Worm (Caenorhabditis elegans) whole organism, young adult: ENCODE measurements around the gene F14D7.14.
A peak's percentile ranks its signal among the peaks of the same experiment; 100 is the strongest.

Experiments
- B0035.1 ChIP-seq: sonication (generic microtip); optimal IDR thresholded peaks from 2 replicates; lab custom pipeline; 2016; ENCODE audit warnings: missing genetic modification characterization, mild to moderate bottlenecking, missing compliant biosample characterization, missing genotype, missing genetic modification reagents
- Y95B8A.8 ChIP-seq: fragments of 200-800 bp; sonication (Bioruptor generic); IDR thresholded peaks from 2 replicates; pipeline ENCODE4 v1.3.6; 2022; ENCODE audit warnings: missing genetic modification reagents, missing genetic modification characterization, missing compliant biosample characterization
- ama-1 ChIP-seq, 3 experiments: fragments of 150-350 bp in 1 of 3; sonication (generic microtip) in 2 of 3; optimal IDR thresholded peaks; 2 replicates each; lab custom pipeline; 2014 to 2018; ENCODE audit warnings: missing biosample characterization in 2 of 3, missing genetic modification characterization in 2 of 3, missing genetic modification reagents in 2 of 3
- hmg-20 ChIP-seq: fragments of 200-800 bp; sonication (Bioruptor generic); IDR thresholded peaks from 2 replicates; pipeline ENCODE4 v1.3.6; 2022; ENCODE audit warnings: missing genetic modification reagents, missing genetic modification characterization, missing compliant biosample characterization
- lin-40 ChIP-seq: sonication (generic microtip); optimal IDR thresholded peaks from 2 replicates; lab custom pipeline; 2016; ENCODE audit warnings: missing genetic modification characterization, mild to moderate bottlenecking, missing compliant biosample characterization, missing genotype, missing genetic modification reagents
- madf-3 ChIP-seq: fragments of 200-800 bp; sonication (Bioruptor generic); IDR thresholded peaks from 2 replicates; pipeline ENCODE4 v1.3.6; 2022; ENCODE audit warnings: missing genetic modification reagents, missing genetic modification characterization, missing compliant biosample characterization
- madf-8 ChIP-seq: fragments of 200-800 bp; sonication (Bioruptor generic); conservative IDR thresholded peaks from 2 replicates; pipeline ENCODE4 v1.3.6; 2022; ENCODE audit warnings: missing genetic modification reagents, missing genetic modification characterization, missing compliant biosample characterization
- sdz-38 ChIP-seq: sonication (generic microtip); optimal IDR thresholded peaks from 2 replicates; lab custom pipeline; 2016; ENCODE audit warnings: missing genotype, missing genetic modification characterization, missing compliant biosample characterization
- snpc-4 ChIP-seq, 5 experiments: fragments of 150-350 bp in 1 of 5; sonication (generic microtip) in 4 of 5; optimal IDR thresholded peaks; 2 replicates each; lab custom pipeline; 2014 to 2018; ENCODE audit warnings: missing genetic modification characterization in 5 of 5, missing biosample characterization in 3 of 5, antibody characterized with exemption in 2 of 5, mild to moderate bottlenecking in 2 of 5, missing compliant biosample characterization in 2 of 5, missing genotype in 2 of 5, moderate library complexity in 2 of 5, missing genetic modification reagents in 1 of 5
- unc-130 ChIP-seq: sonication (generic microtip); optimal IDR thresholded peaks from 2 replicates; lab custom pipeline; 2016; ENCODE audit warnings: missing genetic modification reagents, missing genetic modification characterization, missing compliant biosample characterization
- unc-62 ChIP-seq: fragments of 150-350 bp; optimal IDR thresholded peaks from 2 replicates; lab custom pipeline; 2014; ENCODE audit warnings: missing biosample characterization, missing genetic modification reagents, missing genetic modification characterization

ce11 chrV:14350949-14351348, 41.2 kb downstream of the F14D7.14 start:
- TF ChIP-seq madf-3 (GFP tag; lab: Robert Waterston, UW) (0 out of 2 replicates have a peak, but pooled peaks have one; percentile 18), B0035.1 (tag; lab: Kevin White, UChicago) (peak; percentile 39), unc-130 (GFP tag; lab: Kevin White, UChicago) (no peak), unc-62 (GFP tag; lab: Kevin White, UChicago) (no peak), Y95B8A.8 (GFP tag; lab: Robert Waterston, UW) (no peak), sdz-38 (no peak), hmg-20 (GFP tag; lab: Robert Waterston, UW) (peak; percentile 52; the same call in 1 of the 2 replicates), ama-1 (optimal IDR thresholded peaks at IDR 0.05; lab: Kevin White, UChicago) (no peak), ama-1 (GFP tag; optimal IDR thresholded peaks at IDR 0.05; lab: Kevin White, UChicago) (peak in 1 of 2 experiments; percentile 23), lin-40 (peak; percentile 77), madf-8 (GFP tag; lab: Robert Waterston, UW) (no peak), snpc-4 (GFP tag; optimal IDR thresholded peaks at IDR 0.05; lab: Kevin White, UChicago) (no peak), snpc-4 (tag; optimal IDR thresholded peaks at IDR 0.05; lab: Kevin White, UChicago) (peak; percentile 27 to 70 (median 58))
